Fruit fly (Drosophila melanogaster) Kc167 (cell line): ENCODE results near the gene CG18814.

Source experiments
- Myc ChIP-seq: fragments of >200 bp; optimal IDR thresholded peaks from 2 replicates; lab custom pipeline; 2017; ENCODE audit warnings: missing external identifiers
- Sin3A ChIP-seq: fragments of >200 bp; optimal IDR thresholded peaks from 2 replicates; lab custom pipeline; 2018; ENCODE audit warnings: missing external identifiers
- h ChIP-seq: fragments of >200 bp; optimal IDR thresholded peaks from 3 replicates; lab custom pipeline; 2018; ENCODE audit warnings: missing external identifiers
- insv ChIP-seq: fragments of >200 bp; optimal IDR thresholded peaks from 3 replicates; lab custom pipeline; 2018; ENCODE audit warnings: missing external identifiers
- psq ChIP-seq: fragments of >200 bp; optimal IDR thresholded peaks from 2 replicates; lab custom pipeline; 2017; ENCODE audit warnings: missing external identifiers
- ttk ChIP-seq: sonication (Bioruptor generic); optimal IDR thresholded peaks from 2 replicates; lab custom pipeline; 2017; ENCODE audit warnings: missing external identifiers

DNA sequence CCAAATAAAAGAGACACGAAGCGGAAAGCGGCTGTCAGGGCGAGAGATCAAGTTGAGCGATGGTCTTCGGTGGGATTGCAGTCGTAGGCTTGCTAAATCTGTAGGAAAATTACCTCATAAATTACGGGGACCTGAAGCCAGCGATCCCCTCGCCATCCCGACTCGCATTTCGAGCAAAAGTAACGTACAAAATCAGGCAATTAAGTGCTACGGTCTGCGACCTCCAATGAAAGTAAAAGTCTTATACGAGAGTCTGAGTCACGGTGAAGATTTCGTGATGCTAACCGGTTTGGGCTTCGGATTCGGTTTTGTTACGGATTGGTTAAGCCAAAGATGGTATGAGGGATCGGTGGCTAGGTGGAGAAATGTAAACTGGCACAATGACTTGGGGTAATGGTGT is 29.8 kb upstream of the CG18814 start:
- TF ChIP-seq insv (lab: Kevin White, UChicago) (no peak), psq (lab: Kevin White, UChicago) (no peak), Myc (no peak), h (no peak), Sin3A (lab: Kevin White, UChicago) (no peak), ttk (lab: Kevin White, UChicago) (no peak)
